Worm (Caenorhabditis elegans): ENCODE measurements around the gene W06G6.17.

The W06G6.17 gene

ce11 chrV:16682886-16683285 lies 37.8 kb upstream of the W06G6.17 start, which contains the start of gene srw-36:
Gene srw-36 (plus strand): TSS chrV:16683186.
- no peak for TF ChIP-seq ztf-11 (tag; optimal IDR thresholded peaks at IDR 0.05)
- no peak for TF ChIP-seq lin-29 (GFP tag; IDR thresholded peaks at IDR 0.05)
- TF ChIP-seq mdl-1 (tag; optimal IDR thresholded peaks at IDR 0.05): no peak
- no peak for TF ChIP-seq lin-15B (tag; optimal IDR thresholded peaks at IDR 0.05)
- TF ChIP-seq ceh-28 (tag; optimal IDR thresholded peaks at IDR 0.05): no peak
- no peak for TF ChIP-seq pha-4 (GFP tag; IDR thresholded peaks at IDR 0.05)
- TF ChIP-seq pha-4 (tag; optimal IDR thresholded peaks at IDR 0.05): no peak
- TF ChIP-seq aly-2 (tag; optimal IDR thresholded peaks at IDR 0.05): no peak
- no peak for TF ChIP-seq nhr-11 (tag; optimal IDR thresholded peaks at IDR 0.05)
- TF ChIP-seq zag-1 (tag; optimal IDR thresholded peaks at IDR 0.05): no peak
- no peak for TF ChIP-seq duxl-1 (tag; optimal IDR thresholded peaks at IDR 0.05; ENCODE audit: poor library complexity)
- no peak for TF ChIP-seq F10B5.3 (tag; optimal IDR thresholded peaks at IDR 0.05)
- no peak for TF ChIP-seq R02D3.7 (tag; optimal IDR thresholded peaks at IDR 0.05)
- no peak for TF ChIP-seq vab-7 (GFP tag; IDR thresholded peaks at IDR 0.05)
- no peak for TF ChIP-seq ceh-20 (GFP tag; IDR thresholded peaks at IDR 0.05)
- TF ChIP-seq T26A8.4 (GFP tag; IDR thresholded peaks at IDR 0.05): no peak

ce11 chrV:16679981-16680380 lies 34.9 kb upstream of the W06G6.17 start, which contains the start of gene srw-44:
Gene srw-44 (plus strand): TSS chrV:16680281.
- TF ChIP-seq unc-62 (GFP tag; optimal IDR thresholded peaks at IDR 0.05 in 1 of 2) (peak in 1 of 2 experiments; percentile 58), unc-62 (tag; optimal IDR thresholded peaks at IDR 0.05) (no peak), madf-5 (GFP tag; IDR thresholded peaks at IDR 0.05) (no peak), Y5F2A.4 (GFP tag; optimal IDR thresholded peaks at IDR 0.05) (no peak), tra-1 (GFP tag; IDR thresholded peaks at IDR 0.05) (no peak), nhr-102 (tag; optimal IDR thresholded peaks at IDR 0.05) (no peak), F37D6.2 (tag; optimal IDR thresholded peaks at IDR 0.05) (no peak), T26A8.4 (GFP tag; IDR thresholded peaks at IDR 0.05) (no peak), dpl-1 (GFP tag; optimal IDR thresholded peaks at IDR 0.05) (no peak), nhr-10 (tag; optimal IDR thresholded peaks at IDR 0.05) (no peak)

- no peak for TF ChIP-seq zfp-2 (tag; optimal IDR thresholded peaks at IDR 0.05)
- TF ChIP-seq attf-4 (tag; optimal IDR thresholded peaks at IDR 0.05): no peak
- TF ChIP-seq zfp-3 (GFP tag; conservative IDR thresholded peaks at IDR 0.05): no peak
Measured at ce11 chrV:16679237-16679636, 34.2 kb upstream of the W06G6.17 start, which contains the start of gene srz-103. Gene srz-103 (minus strand): TSS chrV:16679337.

ce11 chrV:16675553-16675952 lies 30.5 kb upstream of the W06G6.17 start, which contains the start of gene srz-1:
Gene srz-1 (plus strand): TSS chrV:16675853.
- TF ChIP-seq ZK546.5 (tag; optimal IDR thresholded peaks at IDR 0.05) (no peak), php-3 (GFP tag; IDR thresholded peaks at IDR 0.05) (no peak)

- no peak for TF ChIP-seq ztf-11 (tag; optimal IDR thresholded peaks at IDR 0.05)
- TF ChIP-seq nhr-6 (tag; optimal IDR thresholded peaks at IDR 0.05): no peak
- no peak for TF ChIP-seq snpc-4 (tag; optimal IDR thresholded peaks at IDR 0.05)
- TF ChIP-seq unc-62 (GFP tag; optimal IDR thresholded peaks at IDR 0.05 in 1 of 2): peak in 1 of 2 experiments; percentile 80
- TF ChIP-seq unc-62 (tag; optimal IDR thresholded peaks at IDR 0.05): no peak
- peak; percentile 91 for TF ChIP-seq aha-1 (tag)
- TF ChIP-seq dmd-9 (GFP tag; IDR thresholded peaks at IDR 0.05): no peak
Measured at ce11 chrV:16674399-16674798, 29.3 kb upstream of the W06G6.17 start.

- TF ChIP-seq nhr-42 (GFP tag; IDR thresholded peaks at IDR 0.05) (no peak), attf-4 (tag; optimal IDR thresholded peaks at IDR 0.05) (no peak), fkh-10 (GFP tag; optimal IDR thresholded peaks at IDR 0.05) (no peak), nhr-76 (tag; optimal IDR thresholded peaks at IDR 0.05) (no peak)
Measured at ce11 chrV:16672198-16672597, 27.1 kb upstream of the W06G6.17 start, which contains the start of gene F14F8.8. Gene F14F8.8 (minus strand): TSS chrV:16672298.

Measured in whole organism, L4 larva.